Fruit fly (Drosophila melanogaster) whole organism, embryonic: ENCODE results near the gene WASp.
A peak's percentile ranks its signal among the peaks of the same experiment; 100 is the strongest.

Experiments used
- CG11093 ChIP-seq: fragments of 200-800 bp; sonication (Bioruptor generic); IDR thresholded peaks from 3 replicates; pipeline ENCODE4 v1.3.6; 2022; ENCODE audit warnings: missing biosample characterization, missing genetic modification characterization
- CG11695 ChIP-seq: fragments of 200-800 bp; sonication (Bioruptor generic); IDR thresholded peaks from 3 replicates; pipeline ENCODE4 v1.3.6; 2022; ENCODE audit warnings: missing biosample characterization, missing genetic modification characterization
- CG12071 ChIP-seq: fragments of 200-800 bp; sonication (Bioruptor generic); optimal IDR thresholded peaks from 3 replicates; lab custom pipeline; 2018; ENCODE audit warnings: missing biosample characterization, mild to moderate bottlenecking, missing genetic modification characterization
- CG12219 ChIP-seq: fragments of 200-800 bp; sonication (Bioruptor generic); optimal IDR thresholded peaks from 3 replicates; lab custom pipeline; 2018; ENCODE audit warnings: missing biosample characterization, mild to moderate bottlenecking, missing genetic modification characterization
- CG13287 ChIP-seq: fragments of 200-800 bp; sonication (Bioruptor generic); IDR thresholded peaks from 2 replicates; pipeline ENCODE4 v1.3.6; 2022; ENCODE audit warnings: missing biosample characterization, missing genetic modification characterization; ENCODE audit not compliant: partially characterized antibody
- CG15011 ChIP-seq: fragments of 200-800 bp; sonication (Bioruptor generic); optimal IDR thresholded peaks from 3 replicates; lab custom pipeline; 2018; ENCODE audit warnings: missing biosample characterization, mild to moderate bottlenecking, missing genetic modification characterization
- CG15601 ChIP-seq: fragments of 200-800 bp; sonication (Bioruptor generic); optimal IDR thresholded peaks from 3 replicates; lab custom pipeline; 2019; ENCODE audit warnings: missing biosample characterization, mild to moderate bottlenecking, missing genetic modification characterization, moderate library complexity
- CG1603 ChIP-seq: fragments of 200-800 bp; sonication (Bioruptor generic); optimal IDR thresholded peaks from 2 replicates; lab custom pipeline; 2019; ENCODE audit warnings: missing biosample characterization, mild to moderate bottlenecking, missing genetic modification characterization, moderate library complexity
- CG17361 ChIP-seq: fragments of 200-800 bp; sonication (Bioruptor generic); IDR thresholded peaks from 3 replicates; pipeline ENCODE4 v1.3.6; 2022; ENCODE audit warnings: missing biosample characterization, missing genetic modification characterization
- CG17568 ChIP-seq: fragments of 200-800 bp; sonication (Bioruptor generic); optimal IDR thresholded peaks from 2 replicates; lab custom pipeline; 2018; ENCODE audit warnings: missing biosample characterization, mild to moderate bottlenecking, missing genetic modification characterization, moderate library complexity
- CG18599 ChIP-seq: fragments of 200-800 bp; sonication (Bioruptor generic); optimal IDR thresholded peaks from 3 replicates; lab custom pipeline; 2017; ENCODE audit warnings: missing biosample characterization, missing genetic modification characterization, mild to moderate bottlenecking, moderate library complexity, missing genetic modification reagents
- CG31388 ChIP-seq: fragments of 200-800 bp; sonication (Bioruptor generic); optimal IDR thresholded peaks from 2 replicates; lab custom pipeline; 2016; ENCODE audit warnings: missing biosample characterization, missing genetic modification characterization
- CG42726 ChIP-seq: fragments of 200-800 bp; sonication (Bioruptor generic); IDR thresholded peaks from 2 replicates; pipeline ENCODE4 v1.3.6; 2022; ENCODE audit warnings: missing biosample characterization, missing genetic modification characterization; ENCODE audit not compliant: partially characterized antibody
- CG4404 ChIP-seq: fragments of 200-800 bp; sonication (Bioruptor generic); IDR thresholded peaks from 2 replicates; pipeline ENCODE4 v1.3.6; 2022; ENCODE audit warnings: missing biosample characterization, missing genetic modification characterization
- CG4730 ChIP-seq: fragments of 200-800 bp; sonication (Bioruptor generic); IDR thresholded peaks from 2 replicates; pipeline ENCODE4 v1.3.6; 2022; ENCODE audit warnings: missing biosample characterization, missing genetic modification characterization
- CG4820 ChIP-seq: fragments of 200-800 bp; sonication (Bioruptor generic); optimal IDR thresholded peaks from 3 replicates; lab custom pipeline; 2016; ENCODE audit warnings: missing biosample characterization, missing genetic modification characterization
- CG6683 ChIP-seq: fragments of 200-800 bp; sonication (Bioruptor generic); optimal IDR thresholded peaks from 2 replicates; lab custom pipeline; 2017; ENCODE audit warnings: missing biosample characterization, mild to moderate bottlenecking, missing genetic modification characterization, missing genetic modification reagents
- CG7357 ChIP-seq: fragments of 200-800 bp; sonication (Bioruptor generic); IDR thresholded peaks from 3 replicates; pipeline ENCODE4 v1.3.6; 2022; ENCODE audit warnings: missing biosample characterization, missing genetic modification characterization
- CG7928 ChIP-seq: fragments of 200-800 bp; sonication (Bioruptor generic); optimal IDR thresholded peaks from 2 replicates; lab custom pipeline; 2017; ENCODE audit warnings: missing biosample characterization, mild to moderate bottlenecking, missing genetic modification characterization
- CG8290 ChIP-seq, 3 experiments: fragments of 200-800 bp; sonication (Bioruptor generic); optimal IDR thresholded peaks; 2 replicates each; lab custom pipeline; 2016 to 2019; ENCODE audit warnings: missing biosample characterization in 3 of 3, missing genetic modification characterization in 3 of 3, mild to moderate bottlenecking in 2 of 3, moderate library complexity in 1 of 3
- Deaf1 ChIP-seq: fragments of 200-800 bp; optimal IDR thresholded peaks from 3 replicates; lab custom pipeline; 2019; ENCODE audit warnings: missing biosample characterization, mild to moderate bottlenecking, missing genetic modification characterization, moderate library complexity
- Doc3 ChIP-seq: fragments of 200-800 bp; sonication (Bioruptor generic); IDR thresholded peaks from 3 replicates; pipeline ENCODE4 v1.3.6; 2022; ENCODE audit warnings: missing biosample characterization, missing genetic modification characterization; ENCODE audit not compliant: partially characterized antibody
- Drgx ChIP-seq: fragments of 200-800 bp; sonication (Bioruptor generic); IDR thresholded peaks from 2 replicates; pipeline ENCODE4 v1.3.6; 2022; ENCODE audit warnings: missing biosample characterization, missing genetic modification characterization
- Gug ChIP-seq: fragments of 200-800 bp; sonication (Bioruptor generic); IDR thresholded peaks from 4 replicates; pipeline ENCODE4 v1.3.6; 2022; ENCODE audit warnings: missing biosample characterization, missing genetic modification characterization
- Med ChIP-seq: fragments of 200-800 bp; sonication (Bioruptor generic); peaks from one replicate; lab custom pipeline; 2016; ENCODE audit warnings: missing biosample characterization, missing genetic modification characterization, mild to moderate bottlenecking, inconsistent platforms, moderate library complexity
- Opbp ChIP-seq: fragments of 200-800 bp; sonication (Bioruptor generic); IDR thresholded peaks from 3 replicates; pipeline ENCODE4 v1.3.6; 2022; ENCODE audit warnings: missing biosample characterization, missing genetic modification characterization; ENCODE audit not compliant: partially characterized antibody
- PHDP ChIP-seq: fragments of 200-800 bp; sonication (Bioruptor generic); optimal IDR thresholded peaks from 3 replicates; lab custom pipeline; 2018; ENCODE audit warnings: missing biosample characterization, mild to moderate bottlenecking, missing genetic modification characterization, moderate library complexity
- YL-1 ChIP-seq: fragments of 200-800 bp; sonication (Bioruptor generic); optimal IDR thresholded peaks from 3 replicates; lab custom pipeline; 2017; ENCODE audit warnings: missing biosample characterization, mild to moderate bottlenecking, missing genetic modification characterization
- aop ChIP-seq: fragments of 200-800 bp; sonication (Bioruptor generic); IDR thresholded peaks from 2 replicates; pipeline ENCODE4 v1.3.6; 2022; ENCODE audit warnings: missing biosample characterization, missing genetic modification characterization
- cwo ChIP-seq: fragments of 200-800 bp; sonication (Bioruptor generic); optimal IDR thresholded peaks from 3 replicates; lab custom pipeline; 2017; ENCODE audit warnings: missing biosample characterization, missing genetic modification characterization, mild to moderate bottlenecking, moderate library complexity, missing genetic modification reagents
- dati ChIP-seq: fragments of 200-800 bp; sonication (Bioruptor generic); IDR thresholded peaks from 2 replicates; pipeline ENCODE4 v1.3.6; 2022; ENCODE audit warnings: missing biosample characterization, missing genetic modification characterization
- dysf ChIP-seq: fragments of 200-800 bp; sonication (Bioruptor generic); IDR thresholded peaks from 3 replicates; pipeline ENCODE4 v1.3.6; 2022; ENCODE audit warnings: missing biosample characterization, missing genetic modification characterization
- ham ChIP-seq: fragments of 200-800 bp; sonication (Bioruptor generic); IDR thresholded peaks from 2 replicates; pipeline ENCODE4 v1.3.6; 2022; ENCODE audit warnings: missing biosample characterization, missing genetic modification characterization
- jigr1 ChIP-seq: fragments of 200-800 bp; sonication (Bioruptor generic); IDR thresholded peaks from 3 replicates; pipeline ENCODE4 v1.3.6; 2022; ENCODE audit warnings: missing biosample characterization, missing genetic modification characterization
- nerfin-1 ChIP-seq: fragments of 200-800 bp; sonication (Bioruptor generic); optimal IDR thresholded peaks from 3 replicates; lab custom pipeline; 2019; ENCODE audit warnings: missing biosample characterization, mild to moderate bottlenecking, missing genetic modification characterization, moderate library complexity
- onecut ChIP-seq: fragments of 200-800 bp; sonication (Bioruptor generic); IDR thresholded peaks from 2 replicates; pipeline ENCODE4 v1.3.6; 2022; ENCODE audit warnings: missing biosample characterization, missing genetic modification characterization
- phol ChIP-seq: fragments of 200-800 bp; sonication (Bioruptor generic); optimal IDR thresholded peaks from 3 replicates; lab custom pipeline; 2018; ENCODE audit warnings: missing biosample characterization, mild to moderate bottlenecking, missing genetic modification characterization, moderate library complexity
- row ChIP-seq: fragments of 200-800 bp; sonication (Bioruptor generic); IDR thresholded peaks from 3 replicates; pipeline ENCODE4 v1.3.6; 2022; ENCODE audit warnings: missing biosample characterization, missing genetic modification characterization
- schlank ChIP-seq: fragments of 200-800 bp; sonication (Bioruptor generic); optimal IDR thresholded peaks from 2 replicates; lab custom pipeline; 2018; ENCODE audit warnings: missing biosample characterization, mild to moderate bottlenecking, missing genetic modification characterization
- slou ChIP-seq: fragments of 200-800 bp; sonication (Bioruptor generic); optimal IDR thresholded peaks from 3 replicates; lab custom pipeline; 2016; ENCODE audit warnings: missing biosample characterization, missing genetic modification characterization
- tna ChIP-seq: fragments of 200-800 bp; sonication (Bioruptor generic); IDR thresholded peaks from 2 replicates; pipeline ENCODE4 v1.3.6; 2022; ENCODE audit warnings: missing biosample characterization, missing genetic modification characterization; ENCODE audit not compliant: partially characterized antibody
- vnd ChIP-seq: fragments of 200-800 bp; sonication (Bioruptor generic); IDR thresholded peaks from 3 replicates; pipeline ENCODE4 v1.3.6; 2022; ENCODE audit warnings: missing biosample characterization, missing genetic modification characterization; ENCODE audit not compliant: partially characterized antibody
- wor ChIP-seq: fragments of 200-800 bp; sonication (Bioruptor generic); IDR thresholded peaks from 2 replicates; pipeline ENCODE4 v1.3.6; 2022; ENCODE audit warnings: missing biosample characterization, missing genetic modification characterization
- zfh1 ChIP-seq: fragments of 200-800 bp; sonication (Bioruptor generic); IDR thresholded peaks from 3 replicates; pipeline ENCODE4 v1.3.6; 2022; ENCODE audit warnings: missing biosample characterization, missing genetic modification characterization
- zfh2 ChIP-seq: fragments of 200-800 bp; sonication (Bioruptor generic); optimal IDR thresholded peaks from 2 replicates; lab custom pipeline; 2016; ENCODE audit warnings: missing biosample characterization, missing genetic modification characterization

The WASp gene

DNA sequence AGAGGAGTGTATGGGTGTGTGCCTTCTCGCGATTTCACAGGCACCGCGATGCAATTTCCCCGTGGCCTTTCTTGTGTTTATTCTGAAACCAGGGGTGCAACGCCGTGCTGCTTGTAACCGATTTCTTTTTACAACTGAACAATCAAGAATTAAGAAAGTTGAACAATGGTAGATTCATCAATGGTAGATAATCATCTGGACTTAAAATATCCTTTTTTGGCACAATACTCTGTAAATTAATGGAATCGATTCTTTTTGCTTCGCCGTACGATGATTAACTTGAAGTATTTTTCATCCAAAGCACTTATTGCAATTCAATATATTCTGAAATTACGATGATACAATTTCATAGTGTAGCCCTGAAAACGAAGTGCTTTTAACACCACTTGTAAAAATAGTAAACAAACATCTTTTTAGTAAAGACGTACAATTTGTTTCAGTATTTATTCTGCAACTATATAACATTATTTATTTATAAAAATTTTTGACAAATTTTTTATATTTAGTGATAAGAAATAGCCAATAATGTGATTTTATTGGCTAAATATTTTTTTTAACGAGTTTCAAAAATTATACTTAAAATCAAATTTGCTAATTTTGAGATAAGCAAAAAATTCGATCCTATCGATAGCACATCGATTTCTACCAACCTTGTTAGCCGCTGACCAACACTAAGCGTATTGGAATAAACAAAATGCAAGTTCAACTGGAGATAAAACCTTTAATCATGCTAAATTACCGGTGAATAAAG, 12.1 kb downstream of the WASp start, which contains the start of the genes CG1523 and CG1647 (continued):
- TF ChIP-seq onecut (GFP tag; lab: Robert Waterston, UW) (peak; percentile 4), CG13287 (GFP tag; lab: Robert Waterston, UW) (peak; percentile 67), Deaf1 (tag; lab: Kevin White, UChicago) (no peak), Doc3 (GFP tag; lab: Robert Waterston, UW) (peak; percentile 51; the same call in 1 of the 3 replicates), CG4730 (GFP tag; lab: Robert Waterston, UW) (no peak), CG15011 (no peak), nerfin-1 (peak; percentile 73), Drgx (GFP tag; lab: Robert Waterston, UW) (peak; percentile 34; the same call in 1 of the 2 replicates), CG6683 (GFP tag; lab: Kevin White, UChicago) (no peak), row (peak; percentile 82), PHDP (tag; lab: Kevin White, UChicago) (no peak)

DNA sequence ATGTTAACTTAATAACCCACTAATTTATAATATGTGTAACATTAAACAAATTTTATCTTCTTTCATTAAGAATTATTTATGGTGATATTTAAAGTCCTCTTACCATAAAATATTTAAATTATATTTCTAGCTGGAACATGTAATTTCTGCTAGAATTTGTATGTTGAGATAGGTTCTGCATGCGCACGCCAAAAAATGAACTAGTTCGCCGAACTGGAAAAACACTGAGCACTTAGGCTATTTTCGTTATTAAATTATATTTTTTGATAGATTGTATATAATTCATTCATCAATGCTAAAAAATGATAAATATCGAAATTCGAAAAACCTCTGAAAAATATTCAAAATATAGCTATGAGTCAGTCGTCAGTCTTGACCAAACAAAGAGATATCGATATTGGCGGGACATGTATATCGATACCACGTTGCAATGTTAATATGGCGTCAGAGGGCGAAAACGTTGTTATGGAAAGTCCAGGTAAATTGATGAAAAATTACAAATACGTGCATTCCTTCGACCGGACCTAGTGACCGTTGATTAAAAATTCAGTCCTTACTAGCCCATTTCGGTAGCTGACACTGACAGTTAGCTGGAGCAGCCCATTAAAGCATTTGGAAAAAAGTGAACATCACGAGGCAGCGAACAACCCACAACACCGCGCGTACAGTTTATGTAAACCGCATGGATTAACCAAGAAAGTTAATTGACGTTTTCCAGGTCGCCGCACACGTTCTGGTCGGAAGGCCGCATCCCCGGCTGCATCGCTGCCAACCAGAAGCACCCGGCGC, 20.0 kb downstream of the WASp start, which contains the start of gene Prp39:
Gene Prp39, plus strand, starts transcription at position 426 of the 789 bp plus-strand sequence.
- TF ChIP-seq CG6683 (GFP tag; lab: Kevin White, UChicago) (no peak), slou (GFP tag; lab: Kevin White, UChicago) (peak; percentile 6), wor (GFP tag; lab: Robert Waterston, UW) (no peak), Opbp (GFP tag; lab: Robert Waterston, UW) (peak; percentile 65; the same call in 2 of the 3 replicates), Gug (GFP tag; lab: Robert Waterston, UW) (peak; percentile 39; the same call in 2 of the 4 replicates), CG11695 (GFP tag; lab: Robert Waterston, UW) (no peak), schlank (tag; lab: Kevin White, UChicago) (no peak), jigr1 (no peak), zfh1 (0 out of 3 replicates have a peak, but pooled peaks have one; percentile 38), CG4404 (no peak; the same call in 1 of the 2 replicates), CG11093 (GFP tag; lab: Robert Waterston, UW) (no peak), CG4820 (GFP tag; lab: Kevin White, UChicago) (no peak), zfh2 (GFP tag; lab: Kevin White, UChicago) (peak; percentile 1), CG8290 (GFP tag; optimal IDR thresholded peaks at IDR 0.05; lab: Kevin White, UChicago) (no peak), CG8290 (tag; optimal IDR thresholded peaks at IDR 0.05; lab: Kevin White, UChicago) (no peak), dysf (0 out of 3 replicates have a peak, but pooled peaks have one; percentile 9), phol (tag; lab: Kevin White, UChicago) (peak; percentile 99), CG12071 (GFP tag; lab: Kevin White, UChicago) (no peak), dati (GFP tag; lab: Robert Waterston, UW) (no peak), CG7357 (no peak), CG31388 (GFP tag; lab: Kevin White, UChicago) (no peak), vnd (GFP tag; lab: Robert Waterston, UW) (peak; percentile 62), CG12219 (no peak), YL-1 (peak; percentile 54), ham (GFP tag; lab: Robert Waterston, UW) (no peak), Med (GFP tag; lab: Kevin White, UChicago) (peak; percentile 84), Drgx (GFP tag; lab: Robert Waterston, UW) (no peak), CG42726 (GFP tag; lab: Robert Waterston, UW) (no peak; the same call in 1 of the 2 replicates), CG7928 (GFP tag; lab: Kevin White, UChicago) (no peak), CG18599 (GFP tag; lab: Kevin White, UChicago) (no peak), CG17361 (GFP tag; lab: Robert Waterston, UW) (peak; percentile 51; the same call in 1 of the 3 replicates), tna (GFP tag; lab: Robert Waterston, UW) (peak; percentile 49; the same call in 1 of the 2 replicates), cwo (GFP tag; lab: Kevin White, UChicago) (no peak), CG1603 (tag; lab: Kevin White, UChicago) (peak; percentile 71), aop (GFP tag; lab: Robert Waterston, UW) (no peak), CG15601 (no peak), CG17568 (no peak)
